Fruit fly (Drosophila melanogaster) whole organism, embryonic: ENCODE results near the gene Pde6.

Source experiments
- CG10321 ChIP-seq: fragments of 200-800 bp; sonication (Bioruptor generic); IDR thresholded peaks from 2 replicates; pipeline ENCODE4 v1.3.6; 2022; ENCODE audit warnings: missing biosample characterization, missing genetic modification characterization
- CG10565 ChIP-seq: fragments of 200-800 bp; sonication (Bioruptor generic); optimal IDR thresholded peaks from 3 replicates; lab custom pipeline; 2016; ENCODE audit warnings: missing biosample characterization, mild to moderate bottlenecking, missing genetic modification characterization
- CG10654 ChIP-seq: fragments of 200-800 bp; sonication (Bioruptor generic); optimal IDR thresholded peaks from 2 replicates; lab custom pipeline; 2016; ENCODE audit warnings: missing biosample characterization, missing genetic modification characterization
- CG10979 ChIP-seq: fragments of 200-800 bp; sonication (Bioruptor generic); optimal IDR thresholded peaks from 2 replicates; lab custom pipeline; 2018; ENCODE audit warnings: missing biosample characterization, mild to moderate bottlenecking, missing genetic modification characterization, moderate library complexity
- CG11085 ChIP-seq: fragments of 200-800 bp; sonication (Bioruptor generic); IDR thresholded peaks from 2 replicates; pipeline ENCODE4 v1.3.6; 2022; ENCODE audit warnings: missing biosample characterization, missing genetic modification characterization
- CG1233 ChIP-seq: fragments of 200-800 bp; sonication (Bioruptor generic); optimal IDR thresholded peaks from 4 replicates; lab custom pipeline; 2018; ENCODE audit warnings: missing biosample characterization, mild to moderate bottlenecking, missing genetic modification characterization
- CG12659 ChIP-seq: fragments of 200-800 bp; sonication (Bioruptor generic); optimal IDR thresholded peaks from 3 replicates; lab custom pipeline; 2017; ENCODE audit warnings: mild to moderate bottlenecking, missing biosample characterization, missing genetic modification reagents, missing genetic modification characterization
- CG2129 ChIP-seq: fragments of 200-800 bp; sonication (Bioruptor generic); IDR thresholded peaks from 2 replicates; pipeline ENCODE4 v1.3.6; 2022; ENCODE audit warnings: missing biosample characterization, missing genetic modification characterization; ENCODE audit not compliant: partially characterized antibody
- CG31365 ChIP-seq: fragments of 200-800 bp; sonication (Bioruptor generic); optimal IDR thresholded peaks from 2 replicates; lab custom pipeline; 2018; ENCODE audit warnings: missing biosample characterization, mild to moderate bottlenecking, missing genetic modification characterization
- CG31441 ChIP-seq: fragments of 200-800 bp; sonication (Bioruptor generic); IDR thresholded peaks from 2 replicates; pipeline ENCODE4 v1.3.6; 2022; ENCODE audit warnings: missing biosample characterization, missing genetic modification characterization
- CG33557 ChIP-seq: fragments of 200-800 bp; sonication (Bioruptor generic); optimal IDR thresholded peaks from 2 replicates; lab custom pipeline; 2019; ENCODE audit warnings: missing biosample characterization, mild to moderate bottlenecking, missing genetic modification characterization, moderate library complexity
- CG3838 ChIP-seq: fragments of 200-800 bp; sonication (Bioruptor generic); optimal IDR thresholded peaks from 3 replicates; lab custom pipeline; 2016; ENCODE audit warnings: missing biosample characterization, missing genetic modification characterization
- CG4730 ChIP-seq: fragments of 200-800 bp; sonication (Bioruptor generic); IDR thresholded peaks from 2 replicates; pipeline ENCODE4 v1.3.6; 2022; ENCODE audit warnings: missing biosample characterization, missing genetic modification characterization
- CG6175 ChIP-seq: fragments of 200-800 bp; sonication (Bioruptor generic); IDR thresholded peaks from 3 replicates; pipeline ENCODE4 v1.3.6; 2022; ENCODE audit warnings: missing biosample characterization, missing genetic modification characterization
- CG6854 ChIP-seq: fragments of 200-800 bp; sonication (Bioruptor generic); optimal IDR thresholded peaks from 3 replicates; lab custom pipeline; 2017; ENCODE audit warnings: missing biosample characterization, mild to moderate bottlenecking, missing genetic modification characterization
- CG8290 ChIP-seq, 3 experiments: fragments of 200-800 bp; sonication (Bioruptor generic); optimal IDR thresholded peaks; 2 replicates each; lab custom pipeline; 2016 to 2019; ENCODE audit warnings: missing biosample characterization in 3 of 3, missing genetic modification characterization in 3 of 3, mild to moderate bottlenecking in 2 of 3, moderate library complexity in 1 of 3
- CG8478 ChIP-seq: fragments of >200 bp; optimal IDR thresholded peaks from 2 replicates; lab custom pipeline; 2018
- CrebB ChIP-seq: fragments of 200-800 bp; sonication (Bioruptor generic); optimal IDR thresholded peaks from 3 replicates; lab custom pipeline; 2018; ENCODE audit warnings: missing biosample characterization, mild to moderate bottlenecking, missing genetic modification characterization
- D19B ChIP-seq: fragments of 200-800 bp; sonication (Bioruptor generic); optimal IDR thresholded peaks from 2 replicates; lab custom pipeline; 2017; ENCODE audit warnings: missing biosample characterization, mild to moderate bottlenecking, missing genetic modification characterization
- Dad ChIP-seq: fragments of 200-800 bp; sonication (Bioruptor generic); optimal IDR thresholded peaks from 3 replicates; lab custom pipeline; 2016; ENCODE audit warnings: missing biosample characterization, missing genetic modification characterization
- Dip3 ChIP-seq: fragments of 200-800 bp; sonication (Bioruptor generic); optimal IDR thresholded peaks from 3 replicates; lab custom pipeline; 2016; ENCODE audit warnings: missing biosample characterization, missing genetic modification characterization
- Gug ChIP-seq: fragments of 200-800 bp; sonication (Bioruptor generic); IDR thresholded peaks from 4 replicates; pipeline ENCODE4 v1.3.6; 2022; ENCODE audit warnings: missing biosample characterization, missing genetic modification characterization
- HLH3B ChIP-seq: fragments of 200-800 bp; sonication (Bioruptor generic); IDR thresholded peaks from 2 replicates; pipeline ENCODE4 v1.3.6; 2022; ENCODE audit warnings: missing biosample characterization, missing genetic modification characterization
- Hmr ChIP-seq: fragments of 200-800 bp; sonication (Bioruptor generic); optimal IDR thresholded peaks from 3 replicates; lab custom pipeline; 2017; ENCODE audit warnings: mild to moderate bottlenecking, missing biosample characterization, missing genetic modification reagents, missing genetic modification characterization
- MTF-1 ChIP-seq: fragments of 200-800 bp; sonication (Bioruptor generic); optimal IDR thresholded peaks from 2 replicates; lab custom pipeline; 2018; ENCODE audit warnings: missing biosample characterization, mild to moderate bottlenecking, missing genetic modification characterization, borderline replicate concordance
- Nf-YB ChIP-seq: fragments of 200-800 bp; sonication (Bioruptor generic); optimal IDR thresholded peaks from 3 replicates; lab custom pipeline; 2019; ENCODE audit warnings: missing biosample characterization, mild to moderate bottlenecking, missing genetic modification characterization, moderate library complexity
- Ravus ChIP-seq: fragments of 200-800 bp; sonication (Bioruptor generic); IDR thresholded peaks from 2 replicates; pipeline ENCODE4 v1.3.6; 2022; ENCODE audit warnings: missing biosample characterization, missing genetic modification characterization
- TFAM ChIP-seq: fragments of 200-800 bp; sonication (Bioruptor generic); optimal IDR thresholded peaks from 2 replicates; lab custom pipeline; 2017; ENCODE audit warnings: missing biosample characterization, missing genetic modification characterization, inconsistent platforms
- Taf1 ChIP-seq: fragments of 200-800 bp; sonication (Bioruptor generic); IDR thresholded peaks from 2 replicates; pipeline ENCODE4 v1.3.6; 2022; ENCODE audit warnings: missing biosample characterization, missing genetic modification characterization
- YL-1 ChIP-seq: fragments of 200-800 bp; sonication (Bioruptor generic); optimal IDR thresholded peaks from 3 replicates; lab custom pipeline; 2017; ENCODE audit warnings: missing biosample characterization, mild to moderate bottlenecking, missing genetic modification characterization
- ac ChIP-seq: fragments of 200-800 bp; sonication (Bioruptor generic); optimal IDR thresholded peaks from 3 replicates; lab custom pipeline; 2017; ENCODE audit warnings: missing biosample characterization, mild to moderate bottlenecking, missing genetic modification characterization
- chn ChIP-seq: fragments of 200-800 bp; sonication (Bioruptor generic); optimal IDR thresholded peaks from 2 replicates; lab custom pipeline; 2016; ENCODE audit warnings: missing biosample characterization, missing genetic modification characterization
- crc ChIP-seq: fragments of 200-800 bp; sonication (Bioruptor generic); optimal IDR thresholded peaks from 2 replicates; lab custom pipeline; 2016; ENCODE audit warnings: missing biosample characterization, missing genetic modification characterization
- dati ChIP-seq: fragments of 200-800 bp; sonication (Bioruptor generic); IDR thresholded peaks from 2 replicates; pipeline ENCODE4 v1.3.6; 2022; ENCODE audit warnings: missing biosample characterization, missing genetic modification characterization
- fd102C ChIP-seq: fragments of 200-800 bp; sonication (Bioruptor generic); optimal IDR thresholded peaks from 2 replicates; lab custom pipeline; 2018; ENCODE audit warnings: missing biosample characterization, mild to moderate bottlenecking, missing genetic modification characterization, moderate library complexity
- fd96Cb ChIP-seq: fragments of 200-800 bp; sonication (Bioruptor generic); optimal IDR thresholded peaks from 2 replicates; lab custom pipeline; 2018; ENCODE audit warnings: missing biosample characterization, mild to moderate bottlenecking, missing genetic modification characterization, moderate library complexity
- ind ChIP-seq: fragments of 200-800 bp; sonication (Bioruptor generic); optimal IDR thresholded peaks from 3 replicates; lab custom pipeline; 2016; ENCODE audit warnings: missing biosample characterization, missing genetic modification characterization
- insv ChIP-seq, 2 experiments: fragments of 200-800 bp; sonication (Bioruptor generic); optimal IDR thresholded peaks; 3 replicates each; lab custom pipeline; 2016 to 2018; ENCODE audit warnings: missing biosample characterization in 2 of 2, missing genetic modification characterization in 2 of 2
- nau ChIP-seq: fragments of 200-800 bp; sonication (Bioruptor generic); optimal IDR thresholded peaks from 3 replicates; lab custom pipeline; 2017; ENCODE audit warnings: missing biosample characterization, mild to moderate bottlenecking, missing genetic modification characterization, missing genetic modification reagents
- odd ChIP-seq: fragments of 200-800 bp; sonication (Bioruptor generic); optimal IDR thresholded peaks from 2 replicates; lab custom pipeline; 2017; ENCODE audit warnings: missing biosample characterization, mild to moderate bottlenecking, missing genetic modification characterization
- p53 ChIP-seq: fragments of 200-800 bp; sonication (Bioruptor generic); optimal IDR thresholded peaks from 2 replicates; lab custom pipeline; 2016; ENCODE audit warnings: missing biosample characterization, missing genetic modification characterization
- pita ChIP-seq: fragments of 200-800 bp; sonication (Bioruptor generic); optimal IDR thresholded peaks from 2 replicates; lab custom pipeline; 2017; ENCODE audit warnings: missing biosample characterization, mild to moderate bottlenecking, missing genetic modification characterization
- prd ChIP-seq, 3 experiments: fragments of >200 bp in 2 of 3; fragments of 200-800 bp in 1 of 3; sonication (Bioruptor generic) in 1 of 3; optimal IDR thresholded peaks in 2 of 3; IDR thresholded peaks in 1 of 3; 2 replicates in 2 of 3; 3 replicates in 1 of 3; pipeline versions ENCODE4 v1.3.6 to Lab custom; 2017 to 2022; ENCODE audit warnings: missing biosample characterization in 1 of 3, missing genetic modification characterization in 1 of 3
- salm ChIP-seq: fragments of 200-800 bp; sonication (Bioruptor generic); optimal IDR thresholded peaks from 2 replicates; lab custom pipeline; 2018; ENCODE audit warnings: missing biosample characterization, mild to moderate bottlenecking, missing genetic modification characterization
- sna ChIP-seq: fragments of 200-800 bp; sonication (Bioruptor generic); IDR thresholded peaks from 2 replicates; pipeline ENCODE4 v1.3.6; 2022; ENCODE audit warnings: missing biosample characterization, missing genetic modification characterization; ENCODE audit not compliant: partially characterized antibody
- tup ChIP-seq: fragments of 200-800 bp; sonication (Bioruptor generic); optimal IDR thresholded peaks from 2 replicates; lab custom pipeline; 2016; ENCODE audit warnings: missing biosample characterization, mild to moderate bottlenecking, missing genetic modification characterization, moderate library complexity
- twi ChIP-seq: fragments of 200-800 bp; optimal IDR thresholded peaks from 2 replicates; lab custom pipeline; 2019; ENCODE audit warnings: missing biosample characterization, mild to moderate bottlenecking, missing genetic modification characterization, moderate library complexity
- wek ChIP-seq: fragments of 200-800 bp; sonication (Bioruptor generic); optimal IDR thresholded peaks from 3 replicates; lab custom pipeline; 2018; ENCODE audit warnings: missing biosample characterization, mild to moderate bottlenecking, missing genetic modification characterization, moderate library complexity
- zf30C ChIP-seq: fragments of 200-800 bp; sonication (Bioruptor generic); optimal IDR thresholded peaks from 3 replicates; lab custom pipeline; 2018; ENCODE audit warnings: missing biosample characterization, mild to moderate bottlenecking, missing genetic modification characterization

The Pde6 gene

DNA sequence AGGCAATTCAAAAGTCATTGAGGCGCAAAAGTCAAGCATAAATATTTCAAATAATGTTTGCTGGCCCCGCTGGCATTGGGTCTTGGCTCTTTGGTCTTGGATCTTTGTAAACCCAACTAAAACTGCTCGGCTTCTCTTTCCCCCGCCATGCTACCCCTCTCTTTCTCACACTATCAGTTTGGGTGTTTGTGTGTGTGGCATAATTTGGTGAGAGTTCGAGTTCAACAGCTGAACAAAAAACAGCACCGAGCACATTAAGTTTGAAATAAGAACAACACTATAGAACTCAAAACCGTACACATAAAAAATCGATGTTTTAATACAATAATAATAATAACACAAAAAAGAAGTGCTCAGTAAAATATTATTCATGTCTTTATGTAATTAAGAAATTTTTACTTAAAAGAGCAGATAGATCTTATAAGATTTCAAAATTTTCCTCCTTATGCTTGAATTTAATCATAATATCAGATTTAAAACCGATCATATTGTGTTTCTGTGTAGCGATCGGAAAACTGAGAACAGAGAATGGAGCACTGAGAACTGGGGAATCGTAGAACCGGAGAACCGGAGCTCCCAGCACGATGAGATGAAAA is 79.6 kb downstream of the Pde6 start (continued):
- TF ChIP-seq Ravus (peak; percentile 44), CrebB (peak; percentile 46), CG12659 (peak; percentile 68), odd (GFP tag; lab: Kevin White, UChicago) (peak; percentile 19), CG10321 (0 out of 2 replicates have a peak, but pooled peaks have one; percentile 16), insv (GFP tag; optimal IDR thresholded peaks at IDR 0.05; lab: Kevin White, UChicago) (no peak), dati (GFP tag; lab: Robert Waterston, UW) (no peak), CG33557 (peak; percentile 81), CG11085 (GFP tag; lab: Robert Waterston, UW) (no peak; the same call in 1 of the 2 replicates), Gug (peak; percentile 20; the same call in 2 of the 4 replicates), prd (optimal IDR thresholded peaks at IDR 0.05; lab: Kevin White, UChicago) (no peak), prd (GFP tag; IDR thresholded peaks at IDR 0.05; lab: Robert Waterston, UW) (peak; percentile 85), Dip3 (GFP tag; lab: Kevin White, UChicago) (no peak), CG31365 (no peak), zf30C (GFP tag; lab: Kevin White, UChicago) (peak; percentile 81), CG8478 (no peak), tup (GFP tag; lab: Kevin White, UChicago) (no peak), Taf1 (no peak), YL-1 (GFP tag; lab: Kevin White, UChicago) (no peak), MTF-1 (GFP tag; lab: Kevin White, UChicago) (no peak), pita (GFP tag; lab: Kevin White, UChicago) (no peak), twi (tag; lab: Kevin White, UChicago) (peak; percentile 45), wek (no peak), CG1233 (peak; percentile 65), p53 (GFP tag; lab: Kevin White, UChicago) (no peak), CG10979 (peak; percentile 94), D19B (GFP tag; lab: Kevin White, UChicago) (peak; percentile 37), HLH3B (GFP tag; lab: Robert Waterston, UW) (peak; percentile 75), CG6175 (GFP tag; lab: Robert Waterston, UW) (0 out of 3 replicates have a peak, but pooled peaks have one; percentile 34), chn (GFP tag; lab: Kevin White, UChicago) (peak; percentile 44), crc (GFP tag; lab: Kevin White, UChicago) (no peak), CG2129 (GFP tag; lab: Robert Waterston, UW) (no peak), Hmr (GFP tag; lab: Kevin White, UChicago) (peak; percentile 82), ac (GFP tag; lab: Kevin White, UChicago) (no peak), sna (GFP tag; lab: Robert Waterston, UW) (no peak), Nf-YB (GFP tag; lab: Kevin White, UChicago) (peak; percentile 75), CG8290 (GFP tag; optimal IDR thresholded peaks at IDR 0.05; lab: Kevin White, UChicago) (peak; percentile 76), CG8290 (tag; optimal IDR thresholded peaks at IDR 0.05; lab: Kevin White, UChicago) (peak in 1 of 2 experiments; percentile 21), nau (peak; percentile 74), fd96Cb (tag; lab: Kevin White, UChicago) (peak; percentile 87), salm (tag; lab: Kevin White, UChicago) (peak; percentile 64), CG6854 (peak; percentile 50), CG10654 (peak; percentile 69), CG31441 (GFP tag; lab: Robert Waterston, UW) (peak; percentile 90), CG3838 (peak; percentile 50), TFAM (GFP tag; lab: Kevin White, UChicago) (peak; percentile 1), CG10565 (no peak), CG4730 (GFP tag; lab: Robert Waterston, UW) (peak; percentile 79), Dad (GFP tag; lab: Kevin White, UChicago) (peak; percentile 21), fd102C (GFP tag; lab: Kevin White, UChicago) (no peak), ind (GFP tag; lab: Kevin White, UChicago) (peak; percentile 64)
